Worm (Caenorhabditis elegans) whole organism, midembryonic: ENCODE data around the gene F14D7.14.

Source experiments
- T22C8.4 ChIP-seq: fragments of 200-800 bp; sonication (Bioruptor generic); IDR thresholded peaks from 2 replicates; pipeline ENCODE4 v1.3.6; 2022; ENCODE audit warnings: missing genetic modification characterization, missing compliant biosample characterization
- flt-1 ChIP-seq: fragments of 200-800 bp; sonication (Bioruptor generic); IDR thresholded peaks from 2 replicates; pipeline ENCODE4 v1.3.6; 2022; ENCODE audit warnings: missing genetic modification characterization, missing compliant biosample characterization
- klf-2 ChIP-seq: fragments of 200-800 bp; sonication (Bioruptor generic); conservative IDR thresholded peaks from 2 replicates; pipeline ENCODE4 v1.3.6; 2022; ENCODE audit warnings: missing genetic modification reagents, missing genetic modification characterization, missing compliant biosample characterization
- med-1 ChIP-seq: sonication (generic microtip); optimal IDR thresholded peaks from 2 replicates; lab custom pipeline; 2017; ENCODE audit warnings: missing genetic modification characterization, mild to moderate bottlenecking, missing compliant biosample characterization, antibody characterized with exemption, missing genetic modification reagents; ENCODE audit not compliant: insufficient read depth
- tab-1 ChIP-seq: fragments of 200-800 bp; sonication (Bioruptor generic); IDR thresholded peaks from 2 replicates; pipeline ENCODE4 v1.3.6; 2022; ENCODE audit warnings: missing genetic modification characterization, missing compliant biosample characterization
- ztf-23 ChIP-seq: fragments of 200-800 bp; sonication (Bioruptor generic); IDR thresholded peaks from 2 replicates; pipeline ENCODE4 v1.3.6; 2022; ENCODE audit warnings: missing genetic modification reagents, missing genetic modification characterization, missing compliant biosample characterization
- ztf-29 ChIP-seq: fragments of 200-800 bp; sonication (Bioruptor generic); IDR thresholded peaks from 2 replicates; pipeline ENCODE4 v1.3.6; 2022; ENCODE audit warnings: missing genetic modification reagents, missing genetic modification characterization, missing compliant biosample characterization

DNA sequence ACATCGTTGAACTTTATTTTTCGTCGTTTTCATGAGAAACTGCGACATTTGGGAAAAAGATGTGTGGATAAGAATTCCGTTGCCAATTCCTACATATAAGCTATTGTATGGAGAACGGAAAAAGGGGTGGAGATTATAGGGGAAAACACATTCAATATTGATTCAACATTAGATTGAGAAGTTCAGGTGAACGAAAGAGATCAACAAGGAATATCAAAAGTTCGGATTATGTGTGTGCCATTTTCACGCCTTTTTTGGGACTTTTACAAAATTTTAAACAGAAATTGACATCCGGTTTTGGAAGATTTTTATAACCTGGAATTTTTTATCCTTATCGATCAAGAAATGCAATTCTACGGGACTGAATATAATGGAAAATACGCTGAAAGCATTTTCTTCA lies 18.0 kb downstream of the F14D7.14 start, which contains the start of gene F47B8.5:
- TF ChIP-seq T22C8.4 (GFP tag; lab: Robert Waterston, UW) (no peak), klf-2 (GFP tag; lab: Robert Waterston, UW) (no peak), ztf-23 (GFP tag; lab: Robert Waterston, UW) (no peak), flt-1 (GFP tag; lab: Robert Waterston, UW) (no peak), ztf-29 (no peak), tab-1 (GFP tag; lab: Robert Waterston, UW) (no peak), med-1 (no peak)
